Worm (Caenorhabditis elegans): ENCODE results near the gene ZK470.1.
A peak's percentile ranks its signal among the peaks of the same experiment; 100 is the strongest.

The ZK470.1 gene

DNA sequence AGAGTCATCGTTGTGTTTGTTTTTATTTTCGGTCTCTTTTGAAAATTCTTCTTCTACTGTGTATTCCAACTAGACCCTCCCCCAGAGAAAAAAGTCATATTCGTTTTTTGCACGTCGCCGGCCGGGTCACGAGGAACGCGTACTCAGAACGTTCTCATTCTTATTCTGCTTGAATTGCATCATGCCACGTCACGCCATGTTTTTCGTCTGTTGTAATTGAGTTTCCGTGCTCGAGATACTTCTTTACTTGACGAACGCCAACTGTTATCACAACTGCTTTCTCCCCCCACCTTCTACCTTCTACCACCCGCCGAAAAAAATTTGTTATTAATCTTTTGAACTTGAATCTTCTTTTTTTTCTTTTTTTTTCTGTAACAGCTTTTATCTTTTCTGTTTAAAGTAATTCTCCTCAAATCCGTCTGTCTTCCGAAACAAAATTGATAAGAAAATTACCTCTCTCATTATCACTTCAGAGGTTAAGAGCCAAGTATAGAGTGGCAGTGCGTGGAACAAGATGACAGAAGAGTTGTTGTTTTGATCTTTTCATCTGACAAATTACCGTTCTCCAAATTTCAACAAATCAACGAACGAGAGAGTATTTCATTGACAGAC, 20.7 kb upstream of the ZK470.1 start (continued):
- TF ChIP-seq ztf-11 (tag; optimal IDR thresholded peaks at IDR 0.05) (no peak), unc-62 (GFP tag; optimal IDR thresholded peaks at IDR 0.05 in 1 of 2) (no peak), unc-62 (tag; optimal IDR thresholded peaks at IDR 0.05) (no peak), nhr-76 (tag; optimal IDR thresholded peaks at IDR 0.05) (no peak), ceh-62 (tag; optimal IDR thresholded peaks at IDR 0.05) (no peak), R02D3.7 (tag; optimal IDR thresholded peaks at IDR 0.05) (no peak), set-16 (GFP tag; IDR thresholded peaks at IDR 0.05) (no peak), ctbp-1 (GFP tag; IDR thresholded peaks at IDR 0.05) (peak; percentile 73; the same call in 1 of the 2 replicates), T20F7.1 (GFP tag; optimal IDR thresholded peaks at IDR 0.05) (no peak), lin-15B (tag; optimal IDR thresholded peaks at IDR 0.05) (no peak), F26F4.8 (GFP tag; conservative IDR thresholded peaks at IDR 0.05) (no peak), nhr-11 (tag; optimal IDR thresholded peaks at IDR 0.05) (peak; percentile 77), snpc-1.2 (GFP tag; IDR thresholded peaks at IDR 0.05) (no peak), nhr-42 (GFP tag; IDR thresholded peaks at IDR 0.05) (no peak), snpc-4 (tag; optimal IDR thresholded peaks at IDR 0.05) (no peak), vab-7 (GFP tag; IDR thresholded peaks at IDR 0.05) (no peak), lin-13 (GFP tag; optimal IDR thresholded peaks at IDR 0.05) (no peak), lin-39 (tag; optimal IDR thresholded peaks at IDR 0.05) (no peak), cey-2 (tag; optimal IDR thresholded peaks at IDR 0.05; ENCODE audit: borderline replicate concordance, insufficient read depth) (no peak), mxl-2 (GFP tag; conservative IDR thresholded peaks at IDR 0.05) (no peak), zfp-3 (GFP tag; conservative IDR thresholded peaks at IDR 0.05) (no peak), gei-8 (GFP tag; optimal IDR thresholded peaks at IDR 0.05) (no peak), fkh-10 (GFP tag; optimal IDR thresholded peaks at IDR 0.05) (peak; percentile 6), spr-3 (GFP tag; optimal IDR thresholded peaks at IDR 0.05) (no peak), ceh-44 (GFP tag; IDR thresholded peaks at IDR 0.05) (peak; percentile 10; the same call in 1 of the 2 replicates), aly-2 (tag; optimal IDR thresholded peaks at IDR 0.05) (no peak), aha-1 (tag) (peak; percentile 100), daf-19 (GFP tag; conservative IDR thresholded peaks at IDR 0.05) (0 out of 2 replicates have a peak, but pooled peaks have one; percentile 8), duxl-1 (tag; optimal IDR thresholded peaks at IDR 0.05; ENCODE audit: poor library complexity) (no peak), pqm-1 (tag; optimal IDR thresholded peaks at IDR 0.05) (peak; percentile 33), ZK546.5 (tag; optimal IDR thresholded peaks at IDR 0.05) (no peak), ZK337.2 (GFP tag; IDR thresholded peaks at IDR 0.05) (no peak), nhr-111 (GFP tag; optimal IDR thresholded peaks at IDR 0.05) (no peak), zfp-2 (tag; optimal IDR thresholded peaks at IDR 0.05) (no peak), ceh-20 (GFP tag; IDR thresholded peaks at IDR 0.05) (peak; percentile 56; the same call in 1 of the 2 replicates), D1046.2 (GFP tag; IDR thresholded peaks at IDR 0.05) (no peak), dmd-9 (GFP tag; IDR thresholded peaks at IDR 0.05) (no peak), egl-27 (tag; optimal IDR thresholded peaks at IDR 0.05) (no peak), hlh-11 (tag; optimal IDR thresholded peaks at IDR 0.05) (no peak), rbr-2 (tag; optimal IDR thresholded peaks at IDR 0.05) (no peak), mxl-3 (GFP tag; optimal IDR thresholded peaks at IDR 0.05) (no peak), nhr-10 (tag; optimal IDR thresholded peaks at IDR 0.05) (no peak), nhr-41 (GFP tag; IDR thresholded peaks at IDR 0.05) (no peak), F10B5.3 (tag; optimal IDR thresholded peaks at IDR 0.05) (no peak), nhr-237 (tag; optimal IDR thresholded peaks at IDR 0.05) (no peak), unc-130 (GFP tag; optimal IDR thresholded peaks at IDR 0.05) (no peak), hmg-1.1 (GFP tag; IDR thresholded peaks at IDR 0.05) (no peak), zip-2 (tag; optimal IDR thresholded peaks at IDR 0.05) (no peak), mes-2 (tag; optimal IDR thresholded peaks at IDR 0.05; ENCODE audit: poor library complexity, severe bottlenecking) (peak; percentile 40), hif-1 (tag; optimal IDR thresholded peaks at IDR 0.05) (peak in 1 of 2 experiments; percentile 99), sdz-12 (GFP tag; optimal IDR thresholded peaks at IDR 0.05) (no peak), F37D6.2 (tag; optimal IDR thresholded peaks at IDR 0.05) (peak; percentile 28)
